Worm (Caenorhabditis elegans): ENCODE measurements around the gene C06H5.11.

Gene C06H5.11

ce11 chrV:17870569-17870968 is 23.3 kb downstream of the C06H5.11 start, which contains the start of gene csn-1:
Gene csn-1, minus strand, starts transcription at chrV:17870651.
- TF ChIP-seq ceh-82 (tag; optimal IDR thresholded peaks at IDR 0.05), result peak in 2 of 3 experiments; percentile 32 to 33
- peak; percentile 48 for TF ChIP-seq xbp-1 (tag; optimal IDR thresholded peaks at IDR 0.05)
- TF ChIP-seq lin-13 (GFP tag; optimal IDR thresholded peaks at IDR 0.05), result no peak
- peak; percentile 1 for TF ChIP-seq skn-1 (tag; optimal IDR thresholded peaks at IDR 0.05)
- no peak for TF ChIP-seq lir-3 (tag; optimal IDR thresholded peaks at IDR 0.05; ENCODE audit: poor library complexity)
- TF ChIP-seq fkh-8 (tag; optimal IDR thresholded peaks at IDR 0.05), result no peak
- peak; percentile 48 to 54 for TF ChIP-seq efl-1 (optimal IDR thresholded peaks at IDR 0.05)
- peak in 1 of 2 experiments; percentile 39 for TF ChIP-seq efl-1 (GFP tag; optimal IDR thresholded peaks at IDR 0.05 in 1 of 2)
- peak; percentile 14 for TF ChIP-seq lin-15B (tag; optimal IDR thresholded peaks at IDR 0.05)
- no peak for TF ChIP-seq nhr-90 (tag; optimal IDR thresholded peaks at IDR 0.05; ENCODE audit: poor library complexity)
- no peak for TF ChIP-seq nhr-11 (tag; optimal IDR thresholded peaks at IDR 0.05)
- TF ChIP-seq mef-2 (tag; optimal IDR thresholded peaks at IDR 0.05), result no peak
- no peak for TF ChIP-seq jun-1 (tag; optimal IDR thresholded peaks at IDR 0.05)
- no peak for TF ChIP-seq sox-4 (tag; optimal IDR thresholded peaks at IDR 0.05)
- TF ChIP-seq lsy-2 (tag; optimal IDR thresholded peaks at IDR 0.05), result peak; percentile 7 to 17
- no peak for TF ChIP-seq zag-1 (tag; optimal IDR thresholded peaks at IDR 0.05)
- no peak for TF ChIP-seq nhr-71 (tag; optimal IDR thresholded peaks at IDR 0.05)
- TF ChIP-seq hlh-4 (tag; optimal IDR thresholded peaks at IDR 0.05), result no peak
- TF ChIP-seq nhr-237 (tag; optimal IDR thresholded peaks at IDR 0.05), result no peak
- no peak for TF ChIP-seq fos-1 (tag; optimal IDR thresholded peaks at IDR 0.05)
- TF ChIP-seq lin-35 (GFP tag; optimal IDR thresholded peaks at IDR 0.05), result peak; percentile 10 to 41
- no peak for TF ChIP-seq sptf-1 (tag; optimal IDR thresholded peaks at IDR 0.05)
- no peak for TF ChIP-seq ceh-63 (GFP tag; optimal IDR thresholded peaks at IDR 0.05)
- no peak for TF ChIP-seq pax-3 (tag; optimal IDR thresholded peaks at IDR 0.05)
- TF ChIP-seq ceh-88 (GFP tag; IDR thresholded peaks at IDR 0.05), result no peak
- TF ChIP-seq blmp-1 (tag; optimal IDR thresholded peaks at IDR 0.05), result no peak
- TF ChIP-seq C34B4.2 (tag; optimal IDR thresholded peaks at IDR 0.05), result no peak
- no peak for TF ChIP-seq unc-86 (tag; optimal IDR thresholded peaks at IDR 0.05)
- no peak for TF ChIP-seq unc-130 (tag; optimal IDR thresholded peaks at IDR 0.05)
- no peak for TF ChIP-seq mab-9 (GFP tag; IDR thresholded peaks at IDR 0.05)
- TF ChIP-seq snpc-4 (tag; optimal IDR thresholded peaks at IDR 0.05), result peak; percentile 25
- TF ChIP-seq grh-1 (GFP tag; IDR thresholded peaks at IDR 0.05), result no peak
- TF ChIP-seq F16B12.6 (tag; optimal IDR thresholded peaks at IDR 0.05), result no peak
- TF ChIP-seq nhr-28 (tag; optimal IDR thresholded peaks at IDR 0.05), result no peak
- no peak for TF ChIP-seq hlh-17 (GFP tag; optimal IDR thresholded peaks at IDR 0.05; ENCODE audit: borderline replicate concordance)
- TF ChIP-seq isw-1 (GFP tag; IDR thresholded peaks at IDR 0.05), result peak; percentile 1; the same call in 1 of the 2 replicates
- TF ChIP-seq unc-30 (tag; optimal IDR thresholded peaks at IDR 0.05), result no peak
- no peak for TF ChIP-seq irx-1 (tag; optimal IDR thresholded peaks at IDR 0.05)
- TF ChIP-seq ets-5 (GFP tag; IDR thresholded peaks at IDR 0.05), result no peak
- no peak for TF ChIP-seq tbx-2 (tag; optimal IDR thresholded peaks at IDR 0.05)
- TF ChIP-seq Y116A8C.19 (tag; optimal IDR thresholded peaks at IDR 0.05; ENCODE audit: borderline replicate concordance), result no peak
- no peak for TF ChIP-seq ztf-11 (tag; optimal IDR thresholded peaks at IDR 0.05)
- peak; percentile 16 to 39 (median 21) for TF ChIP-seq dpl-1 (GFP tag; optimal IDR thresholded peaks at IDR 0.05)
- TF ChIP-seq tlp-1 (tag; optimal IDR thresholded peaks at IDR 0.05), result no peak
- TF ChIP-seq dsc-1 (tag; optimal IDR thresholded peaks at IDR 0.05), result no peak
- TF ChIP-seq alr-1 (tag; optimal IDR thresholded peaks at IDR 0.05; ENCODE audit: borderline replicate concordance), result no peak
- TF ChIP-seq snu-23 (GFP tag; optimal IDR thresholded peaks at IDR 0.05), result peak; percentile 21
- TF ChIP-seq ceh-90 (tag; optimal IDR thresholded peaks at IDR 0.05), result peak; percentile 28
- TF ChIP-seq aha-1 (tag; optimal IDR thresholded peaks at IDR 0.05), result no peak
